Worm (Caenorhabditis elegans) whole organism, L2 larva: ENCODE results near the gene T02D1.4.

Experiments
- F13H6.1 ChIP-seq: sonication (generic microtip); optimal IDR thresholded peaks from 2 replicates; lab custom pipeline; 2016; ENCODE audit warnings: missing genetic modification characterization, missing compliant biosample characterization
- R02D3.7 ChIP-seq: fragments of 150-350 bp; optimal IDR thresholded peaks from 2 replicates; lab custom pipeline; 2014; ENCODE audit warnings: missing biosample characterization, missing genetic modification characterization
- ama-1 ChIP-seq: fragments of 150-350 bp; optimal IDR thresholded peaks from 2 replicates; lab custom pipeline; 2018; ENCODE audit warnings: inconsistent platforms
- blmp-1 ChIP-seq: sonication (generic microtip); optimal IDR thresholded peaks from 2 replicates; lab custom pipeline; 2017; ENCODE audit warnings: missing genetic modification characterization, mild to moderate bottlenecking, missing compliant biosample characterization, antibody characterized with exemption, moderate library complexity; ENCODE audit not compliant: insufficient read depth
- crh-2 ChIP-seq: sonication (generic microtip); optimal IDR thresholded peaks from 2 replicates; lab custom pipeline; 2017; ENCODE audit warnings: missing biosample characterization, missing genetic modification characterization
- egl-27 ChIP-seq: sonication (generic microtip); optimal IDR thresholded peaks from 3 replicates; lab custom pipeline; 2017; ENCODE audit warnings: missing biosample characterization, missing genetic modification reagents, missing genetic modification characterization
- elt-3 ChIP-seq: sonication (generic microtip); optimal IDR thresholded peaks from 2 replicates; lab custom pipeline; 2017; ENCODE audit warnings: missing biosample characterization, missing genetic modification characterization
- fos-1 ChIP-seq: fragments of 150-350 bp; optimal IDR thresholded peaks from 2 replicates; lab custom pipeline; 2014; ENCODE audit warnings: missing biosample characterization, missing genetic modification characterization
- lin-11 ChIP-seq: fragments of 150-350 bp; sonication (generic microtip); optimal IDR thresholded peaks from 2 replicates; lab custom pipeline; 2014; ENCODE audit warnings: missing biosample characterization, missing genetic modification characterization, inconsistent platforms, mixed read lengths
- lin-39 ChIP-seq: fragments of 150-350 bp; optimal IDR thresholded peaks from 2 replicates; lab custom pipeline; 2014; ENCODE audit warnings: missing biosample characterization, missing genetic modification reagents, missing genetic modification characterization
- mab-5 ChIP-seq: fragments of 150-350 bp; optimal IDR thresholded peaks from 2 replicates; lab custom pipeline; 2014; ENCODE audit warnings: missing biosample characterization, missing genetic modification characterization
- mbf-1 ChIP-seq: sonication (generic microtip); optimal IDR thresholded peaks from 2 replicates; lab custom pipeline; 2017; ENCODE audit warnings: missing biosample characterization, missing genetic modification characterization
- nhr-21 ChIP-seq: fragments of 150-350 bp; optimal IDR thresholded peaks from 2 replicates; lab custom pipeline; 2014; ENCODE audit warnings: missing biosample characterization, missing genetic modification characterization
- nhr-237 ChIP-seq: fragments of 150-350 bp; optimal IDR thresholded peaks from 2 replicates; lab custom pipeline; 2014; ENCODE audit warnings: missing biosample characterization, missing genetic modification characterization
- nhr-25 ChIP-seq: fragments of 150-350 bp; sonication (generic microtip); optimal IDR thresholded peaks from 3 replicates; lab custom pipeline; 2014; ENCODE audit warnings: missing biosample characterization, missing genetic modification characterization
- nhr-6 ChIP-seq: fragments of 150-350 bp; optimal IDR thresholded peaks from 2 replicates; lab custom pipeline; 2014; ENCODE audit warnings: missing biosample characterization, missing genetic modification characterization
- sem-4 ChIP-seq: fragments of 150-350 bp; optimal IDR thresholded peaks from 2 replicates; lab custom pipeline; 2014; ENCODE audit warnings: missing biosample characterization, missing genetic modification reagents, missing genetic modification characterization
- sma-3 ChIP-seq: sonication (generic microtip); optimal IDR thresholded peaks from 2 replicates; lab custom pipeline; 2016; ENCODE audit warnings: missing genetic modification reagents, missing genetic modification characterization, missing compliant biosample characterization
- sma-9 ChIP-seq, 2 experiments: fragments of 150-350 bp in 1 of 2; sonication (generic microtip) in 1 of 2; optimal IDR thresholded peaks; 2 replicates each; lab custom pipeline; 2014 to 2016; ENCODE audit warnings: missing genetic modification characterization in 2 of 2, mild to moderate bottlenecking in 1 of 2, missing biosample characterization in 1 of 2, missing compliant biosample characterization in 1 of 2, missing genetic modification reagents in 1 of 2, moderate library complexity in 1 of 2
- unc-62 ChIP-seq: fragments of 150-350 bp; optimal IDR thresholded peaks from 2 replicates; lab custom pipeline; 2014; ENCODE audit warnings: missing biosample characterization, missing genetic modification reagents, missing genetic modification characterization
- zag-1 ChIP-seq: fragments of 150-350 bp; optimal IDR thresholded peaks from 2 replicates; lab custom pipeline; 2014; ENCODE audit warnings: missing biosample characterization, missing genetic modification characterization
- ztf-1 ChIP-seq: fragments of 200-800 bp; sonication (Bioruptor generic); conservative IDR thresholded peaks from 2 replicates; pipeline ENCODE4 v1.3.6; 2022; ENCODE audit warnings: missing genetic modification characterization, missing compliant biosample characterization

Gene T02D1.4

ce11 chrIV:17441260-17441659 is 41.7 kb downstream of the T02D1.4 start:
- peak; percentile 50 for TF ChIP-seq nhr-25
- no peak for TF ChIP-seq ztf-1 (GFP tag; lab: Robert Waterston, UW)
- TF ChIP-seq sma-9 (GFP tag; optimal IDR thresholded peaks at IDR 0.05; lab: Kevin White, UChicago), result peak; percentile 54
- no peak for TF ChIP-seq sma-9 (tag; optimal IDR thresholded peaks at IDR 0.05; lab: Kevin White, UChicago)

ce11 chrIV:17442503-17442902 is 42.9 kb downstream of the T02D1.4 start, which contains the start of gene F11E6.11:
F11E6.11 (plus strand) TSS chrIV:17442827.
- peak; percentile 35 for TF ChIP-seq blmp-1 (tag; lab: Kevin White, UChicago)
- TF ChIP-seq sma-3 (GFP tag; lab: Kevin White, UChicago), result peak; percentile 57
- peak; percentile 6 for TF ChIP-seq fos-1
- no peak for TF ChIP-seq mab-5 (tag; lab: Kevin White, UChicago)
- TF ChIP-seq crh-2 (tag; lab: Kevin White, UChicago), result peak; percentile 35
- peak; percentile 56 for TF ChIP-seq sma-9 (GFP tag; optimal IDR thresholded peaks at IDR 0.05; lab: Kevin White, UChicago)
- TF ChIP-seq sma-9 (tag; optimal IDR thresholded peaks at IDR 0.05; lab: Kevin White, UChicago), result no peak
- peak; percentile 69 for TF ChIP-seq nhr-25
- TF ChIP-seq nhr-21 (tag; lab: Kevin White, UChicago), result peak; percentile 29
- no peak for TF ChIP-seq nhr-6 (tag; lab: Kevin White, UChicago)

- TF ChIP-seq lin-11, result no peak
- no peak for TF ChIP-seq egl-27
- peak; percentile 32 for TF ChIP-seq F13H6.1 (tag; lab: Kevin White, UChicago)
- no peak for TF ChIP-seq nhr-237 (tag; lab: Kevin White, UChicago)
- TF ChIP-seq blmp-1 (tag; lab: Kevin White, UChicago), result no peak
These were observed 48.8 kb downstream of the T02D1.4 start for ce11 chrIV:17448319-17448718.

- TF ChIP-seq sma-3 (GFP tag; lab: Kevin White, UChicago) (no peak), sma-9 (GFP tag; optimal IDR thresholded peaks at IDR 0.05; lab: Kevin White, UChicago) (no peak), sma-9 (tag; optimal IDR thresholded peaks at IDR 0.05; lab: Kevin White, UChicago) (no peak), R02D3.7 (no peak), egl-27 (no peak), lin-39 (tag; lab: Kevin White, UChicago) (no peak), sem-4 (tag; lab: Kevin White, UChicago) (no peak), nhr-25 (no peak), elt-3 (tag; lab: Kevin White, UChicago) (no peak), fos-1 (no peak), ama-1 (lab: Kevin White, UChicago) (no peak), mbf-1 (tag; lab: Kevin White, UChicago) (no peak), zag-1 (tag; lab: Kevin White, UChicago) (no peak), unc-62 (GFP tag; lab: Kevin White, UChicago) (no peak)
- TF ChIP-seq, all 48 proteins: peak for 0
These were observed 50.9 kb downstream of the T02D1.4 start, which contains the start of gene F11E6.8 for ce11 chrIV:17450443-17450842. F11E6.8 (minus strand) TSS chrIV:17450543.
